Fruit fly (Drosophila melanogaster): Measurements from ENCODE around the gene GstD9.

GstD9 gene

DNA sequence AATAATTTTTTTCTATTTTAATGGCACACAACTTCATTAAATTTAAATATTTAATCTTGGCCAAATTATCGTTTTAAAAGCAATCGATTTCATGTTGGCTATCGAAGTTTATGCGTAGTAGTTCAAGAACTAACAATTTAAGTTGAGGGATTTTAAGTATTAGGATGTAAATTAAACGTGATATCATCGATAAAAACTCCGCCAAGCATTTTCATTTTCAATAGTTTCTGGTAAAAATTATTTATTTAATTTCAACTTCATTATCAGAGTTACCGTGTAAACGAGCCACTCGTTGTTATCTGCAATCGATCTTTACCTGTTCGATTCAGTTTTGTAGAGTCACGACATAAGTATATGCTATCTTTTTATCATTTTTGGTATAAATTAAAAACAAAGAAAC is 35.6 kb upstream of the GstD9 start (continued):
- TF ChIP-seq cyc (GFP tag; optimal IDR thresholded peaks at IDR 0.05), result peak; percentile 99
- TF ChIP-seq esn (GFP tag; optimal IDR thresholded peaks at IDR 0.05), result peak; percentile 98
- TF ChIP-seq dac (GFP tag; optimal IDR thresholded peaks at IDR 0.05), result peak; percentile 86
- TF ChIP-seq ss (GFP tag; optimal IDR thresholded peaks at IDR 0.05), result peak; percentile 97 to 98
- TF ChIP-seq CG8119 (GFP tag; IDR thresholded peaks at IDR 0.05), result peak; percentile 94
- TF ChIP-seq CG6276 (GFP tag; optimal IDR thresholded peaks at IDR 0.05), result peak; percentile 94
- peak; percentile 93 for TF ChIP-seq Blimp-1 (GFP tag; optimal IDR thresholded peaks at IDR 0.05)
- TF ChIP-seq CG3032 (tag; optimal IDR thresholded peaks at IDR 0.05), result peak; percentile 98
- TF ChIP-seq Ets21C (GFP tag; optimal IDR thresholded peaks at IDR 0.05), result peak; percentile 92
- TF ChIP-seq dsx (GFP tag; optimal IDR thresholded peaks at IDR 0.05; ENCODE audit: poor library complexity, severe bottlenecking), result peak; percentile 98
- peak; percentile 99 for TF ChIP-seq svp (GFP tag)
- peak; percentile 93 for TF ChIP-seq Hr4 (GFP tag; optimal IDR thresholded peaks at IDR 0.05)
- peak; percentile 85 for TF ChIP-seq Gug (GFP tag; IDR thresholded peaks at IDR 0.05)
- TF ChIP-seq fd59A (GFP tag; optimal IDR thresholded peaks at IDR 0.05), result peak; percentile 91
- TF ChIP-seq CG31627 (GFP tag; optimal IDR thresholded peaks at IDR 0.05), result peak; percentile 96
- TF ChIP-seq Hr38 (GFP tag; optimal IDR thresholded peaks at IDR 0.05), result no peak
- peak; percentile 97 for TF ChIP-seq lz (GFP tag; optimal IDR thresholded peaks at IDR 0.05)
- peak; percentile 97 for TF ChIP-seq CG8632 (GFP tag; optimal IDR thresholded peaks at IDR 0.05)
- peak; percentile 94 for TF ChIP-seq net (GFP tag; optimal IDR thresholded peaks at IDR 0.05)
- peak; percentile 75 for TF ChIP-seq CG11294 (GFP tag; IDR thresholded peaks at IDR 0.05)
- peak; percentile 100 for TF ChIP-seq topi (GFP tag; optimal IDR thresholded peaks at IDR 0.05)
- peak; percentile 94 for TF ChIP-seq CG8319 (GFP tag; optimal IDR thresholded peaks at IDR 0.05)
- TF ChIP-seq achi (GFP tag; optimal IDR thresholded peaks at IDR 0.05), result peak; percentile 94
- TF ChIP-seq CG11762 (GFP tag; optimal IDR thresholded peaks at IDR 0.05; ENCODE audit: insufficient read depth), result peak; percentile 99
- TF ChIP-seq CG6808 (GFP tag; optimal IDR thresholded peaks at IDR 0.05), result peak; percentile 95
- TF ChIP-seq Ets96B (tag; optimal IDR thresholded peaks at IDR 0.05), result peak; percentile 98
- TF ChIP-seq Hr39 (GFP tag; optimal IDR thresholded peaks at IDR 0.05), result peak; percentile 94

DNA sequence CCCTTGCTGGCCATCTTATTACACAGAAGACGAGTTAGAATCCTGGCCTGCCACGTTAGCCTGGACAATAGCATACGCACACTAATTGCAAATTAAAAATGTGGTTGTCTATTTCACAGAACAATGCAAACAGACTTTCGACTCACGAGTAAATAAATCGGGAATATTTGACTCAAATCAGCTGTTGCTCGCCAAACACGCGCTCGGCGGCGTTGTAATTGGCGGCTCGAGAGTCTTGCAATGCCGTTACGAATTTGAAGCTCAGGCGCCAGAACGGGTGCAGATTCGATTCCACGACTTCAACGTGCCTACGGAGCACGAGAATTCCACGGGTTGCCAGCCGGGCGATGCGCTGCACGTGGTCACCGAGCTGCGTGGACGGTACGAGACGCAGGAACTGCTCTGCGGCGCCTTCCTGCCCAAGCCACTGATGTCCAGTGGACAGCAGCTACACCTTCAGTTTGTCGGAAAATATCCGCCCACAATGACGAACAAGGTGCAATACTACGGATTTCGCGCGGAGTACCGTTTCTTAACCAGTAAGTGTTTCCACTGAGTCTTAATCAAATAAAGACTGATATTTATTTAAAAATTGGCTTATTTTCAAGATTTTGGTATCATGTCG is 34.4 kb upstream of the GstD9 start, which contains the start of gene DNAlig3:
TSS of gene DNAlig3 (minus strand) at position 168 of the 625 bp plus-strand sequence.
- TF ChIP-seq salr (GFP tag; optimal IDR thresholded peaks at IDR 0.05) (no peak), CG3032 (tag; optimal IDR thresholded peaks at IDR 0.05) (no peak), fkh (GFP tag; optimal IDR thresholded peaks at IDR 0.05) (peak; percentile 98), CG6854 (GFP tag; optimal IDR thresholded peaks at IDR 0.05) (peak; percentile 51)

DNA sequence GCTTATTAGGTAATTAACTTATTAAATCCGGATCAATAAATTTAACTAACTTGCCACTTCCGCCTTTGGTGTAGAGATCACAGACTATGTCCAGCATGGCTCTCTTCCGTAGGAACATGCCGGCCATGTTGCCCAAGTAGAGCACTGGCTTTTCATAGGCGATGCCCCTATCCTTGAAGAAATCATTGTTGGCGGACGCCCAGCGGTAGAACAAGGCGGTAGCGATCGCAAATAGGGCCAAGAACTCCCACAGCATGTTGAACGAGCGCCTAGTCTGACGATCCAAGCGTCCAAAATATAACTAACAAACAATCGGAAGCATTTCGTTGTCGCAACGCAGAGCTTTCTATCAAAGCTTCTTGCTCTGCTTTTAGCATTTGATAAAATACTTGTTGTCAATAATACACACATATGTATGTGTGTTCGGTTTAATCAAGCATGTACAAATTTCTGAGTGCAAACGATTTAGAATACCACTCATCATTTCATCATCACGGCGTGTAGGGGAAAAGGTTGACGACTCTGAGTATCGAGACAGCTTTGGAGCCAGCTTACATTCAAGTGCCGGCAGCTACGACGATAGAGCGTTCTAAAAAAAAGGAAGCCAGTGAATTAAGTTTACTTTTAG is 31.4 kb upstream of the GstD9 start, which contains the start of gene Cyp9f3:
TSS of gene Cyp9f3 (minus strand) at position 310 of the 628 bp plus-strand sequence.
- no peak for TF ChIP-seq CG3919 (GFP tag; optimal IDR thresholded peaks at IDR 0.05)
- peak; percentile 43 for TF ChIP-seq svp (GFP tag)
- TF ChIP-seq vri (GFP tag; optimal IDR thresholded peaks at IDR 0.05), result peak; percentile 44
- TF ChIP-seq Eip75B (GFP tag; optimal IDR thresholded peaks at IDR 0.05), result no peak
- no peak for TF ChIP-seq OdsH (GFP tag; optimal IDR thresholded peaks at IDR 0.05)

DNA sequence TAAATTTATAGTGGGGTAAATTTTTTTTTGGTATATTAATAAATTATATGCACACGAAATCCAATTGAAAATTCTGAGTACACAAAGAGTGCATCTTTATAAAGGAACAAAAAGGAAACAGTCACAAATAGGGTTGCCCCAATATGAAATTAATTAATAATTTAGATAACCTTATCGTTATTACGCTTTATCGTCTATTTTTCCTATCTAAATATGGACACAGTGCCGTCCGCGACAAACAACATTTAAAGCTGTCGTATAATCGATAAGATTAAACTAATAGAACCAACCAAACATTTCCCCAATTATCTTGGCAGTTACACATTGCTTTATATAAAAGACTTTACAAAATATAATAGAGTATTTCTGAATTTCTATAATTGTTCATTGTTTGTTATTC is 30.7 kb upstream of the GstD9 start:
- TF ChIP-seq achi (GFP tag; optimal IDR thresholded peaks at IDR 0.05) (no peak), CG8319 (GFP tag; optimal IDR thresholded peaks at IDR 0.05) (no peak), salr (GFP tag; optimal IDR thresholded peaks at IDR 0.05) (no peak), vri (GFP tag; optimal IDR thresholded peaks at IDR 0.05) (peak; percentile 39), Lpt (GFP tag; optimal IDR thresholded peaks at IDR 0.05) (no peak), CG6163 (GFP tag; IDR thresholded peaks at IDR 0.05) (no peak), Sox14 (GFP tag; optimal IDR thresholded peaks at IDR 0.05) (no peak), fd59A (GFP tag; optimal IDR thresholded peaks at IDR 0.05) (no peak), svp (GFP tag) (peak; percentile 71), fkh (GFP tag; optimal IDR thresholded peaks at IDR 0.05) (no peak)

Data from whole organism, prepupa.